Worm (Caenorhabditis elegans): ENCODE measurements around the gene npr-1.

ce11 chrX:4787525-4787924 lies 17.7 kb upstream of the npr-1 start:
- TF ChIP-seq unc-39 (tag; optimal IDR thresholded peaks at IDR 0.05) (no peak), daf-12 (tag; optimal IDR thresholded peaks at IDR 0.05) (no peak), nhr-237 (tag; optimal IDR thresholded peaks at IDR 0.05) (no peak), fos-1 (tag; optimal IDR thresholded peaks at IDR 0.05) (no peak), ceh-82 (tag; optimal IDR thresholded peaks at IDR 0.05) (no peak), mdl-1 (tag; optimal IDR thresholded peaks at IDR 0.05) (no peak)

All from whole organism, L3 larva.